Worm (Caenorhabditis elegans) whole organism, L4 larva: ENCODE measurements around the gene fubl-3.

Experiments
- F10B5.3 ChIP-seq: sonication (generic microtip); optimal IDR thresholded peaks from 2 replicates; lab custom pipeline; 2016; ENCODE audit warnings: mild to moderate bottlenecking, missing genetic modification characterization, missing compliant biosample characterization
- T20F7.1 ChIP-seq: fragments of 200-800 bp; sonication (Bioruptor generic); optimal IDR thresholded peaks from 2 replicates; lab custom pipeline; 2018; ENCODE audit warnings: mild to moderate bottlenecking, missing genetic modification characterization, missing compliant biosample characterization
- T26A8.4 ChIP-seq: fragments of 200-800 bp; sonication (Bioruptor generic); IDR thresholded peaks from 2 replicates; pipeline ENCODE4 v1.3.6; 2022; ENCODE audit warnings: missing genetic modification characterization, missing compliant biosample characterization
- Y105C5A.15 ChIP-seq: fragments of 200-800 bp; sonication (Bioruptor generic); IDR thresholded peaks from 2 replicates; pipeline ENCODE4 v1.3.6; 2022; ENCODE audit warnings: missing genetic modification characterization, missing compliant biosample characterization
- Y75B8A.6 ChIP-seq: fragments of 200-800 bp; sonication (Bioruptor generic); IDR thresholded peaks from 2 replicates; pipeline ENCODE4 v1.3.6; 2022; ENCODE audit warnings: missing genetic modification reagents, missing genetic modification characterization, missing compliant biosample characterization
- aly-2 ChIP-seq: sonication (generic microtip); optimal IDR thresholded peaks from 2 replicates; lab custom pipeline; 2018; ENCODE audit warnings: missing biosample characterization, missing genetic modification characterization
- arid-1 ChIP-seq: fragments of 200-800 bp; sonication (Bioruptor generic); conservative IDR thresholded peaks from 2 replicates; pipeline ENCODE4 v1.3.6; 2022; ENCODE audit warnings: missing genetic modification reagents, missing genetic modification characterization, missing compliant biosample characterization
- attf-4 ChIP-seq: sonication (generic microtip); optimal IDR thresholded peaks from 3 replicates; lab custom pipeline; 2017; ENCODE audit warnings: missing biosample characterization, missing genetic modification characterization
- ceh-32 ChIP-seq: sonication (generic microtip); optimal IDR thresholded peaks from 2 replicates; lab custom pipeline; 2016; ENCODE audit warnings: mild to moderate bottlenecking, missing genetic modification characterization, missing compliant biosample characterization; ENCODE audit not compliant: poor library complexity
- cey-2 ChIP-seq: sonication (generic microtip); optimal IDR thresholded peaks from 3 replicates; lab custom pipeline; 2017; ENCODE audit warnings: missing genetic modification characterization, mild to moderate bottlenecking, missing compliant biosample characterization, antibody characterized with exemption, borderline replicate concordance; ENCODE audit not compliant: insufficient read depth
- daf-12 ChIP-seq: fragments of 150-350 bp; optimal IDR thresholded peaks from 2 replicates; lab custom pipeline; 2014; ENCODE audit warnings: missing biosample characterization, missing genetic modification reagents, missing genetic modification characterization
- daf-16 ChIP-seq, 3 experiments: sonication (generic microtip); optimal IDR thresholded peaks; 2 replicates each; lab custom pipeline; 2016 to 2017; ENCODE audit warnings: missing genetic modification characterization in 3 of 3, missing genetic modification reagents in 3 of 3, mild to moderate bottlenecking in 2 of 3, missing compliant biosample characterization in 2 of 3, missing biosample characterization in 1 of 3, moderate library complexity in 1 of 3
- dmd-6 ChIP-seq: fragments of 200-800 bp; sonication (Bioruptor generic); IDR thresholded peaks from 2 replicates; pipeline ENCODE4 v1.3.6; 2022; ENCODE audit warnings: missing genetic modification reagents, missing genetic modification characterization, missing compliant biosample characterization
- dmd-8 ChIP-seq: fragments of 200-800 bp; sonication (Bioruptor generic); IDR thresholded peaks from 2 replicates; pipeline ENCODE4 v1.3.6; 2022; ENCODE audit warnings: missing genetic modification characterization, missing compliant biosample characterization
- duxl-1 ChIP-seq: sonication (generic microtip); optimal IDR thresholded peaks from 2 replicates; lab custom pipeline; 2016; ENCODE audit warnings: mild to moderate bottlenecking, missing genetic modification characterization, moderate library complexity, missing compliant biosample characterization; ENCODE audit not compliant: poor library complexity
- dve-1 ChIP-seq: sonication (generic microtip); optimal IDR thresholded peaks from 2 replicates; lab custom pipeline; 2017; ENCODE audit warnings: antibody characterized with exemption, mild to moderate bottlenecking, missing genetic modification characterization, missing compliant biosample characterization; ENCODE audit not compliant: insufficient read depth
- egl-27 ChIP-seq: sonication (generic microtip); optimal IDR thresholded peaks from 3 replicates; lab custom pipeline; 2017; ENCODE audit warnings: missing biosample characterization, missing genetic modification reagents, missing genetic modification characterization
- fkh-10 ChIP-seq: fragments of 150-350 bp; optimal IDR thresholded peaks from 2 replicates; lab custom pipeline; 2014; ENCODE audit warnings: missing biosample characterization, missing genetic modification reagents, missing genetic modification characterization
- fos-1 ChIP-seq: fragments of 150-350 bp; optimal IDR thresholded peaks from 2 replicates; lab custom pipeline; 2014; ENCODE audit warnings: missing biosample characterization, missing genetic modification characterization
- hlh-11 ChIP-seq: fragments of 200-800 bp; sonication (Bioruptor generic); optimal IDR thresholded peaks from 2 replicates; lab custom pipeline; 2018; ENCODE audit warnings: mild to moderate bottlenecking, missing genetic modification characterization, missing compliant biosample characterization
- hlh-30 ChIP-seq: sonication (generic microtip); optimal IDR thresholded peaks from 2 replicates; lab custom pipeline; 2017; ENCODE audit warnings: antibody characterized with exemption, mild to moderate bottlenecking, missing genetic modification characterization, missing compliant biosample characterization; ENCODE audit not compliant: insufficient read depth
- lim-7 ChIP-seq: fragments of 200-800 bp; sonication (Bioruptor generic); IDR thresholded peaks from 2 replicates; pipeline ENCODE4 v1.3.6; 2022; ENCODE audit warnings: missing genetic modification characterization, missing compliant biosample characterization
- lin-15B ChIP-seq: fragments of 150-350 bp; sonication (generic microtip); optimal IDR thresholded peaks from 3 replicates; lab custom pipeline; 2014; ENCODE audit warnings: missing biosample characterization, missing genetic modification characterization
- lin-38 ChIP-seq: fragments of 200-800 bp; sonication (Bioruptor generic); IDR thresholded peaks from 2 replicates; pipeline ENCODE4 v1.3.6; 2022; ENCODE audit warnings: missing genetic modification reagents, missing genetic modification characterization, missing compliant biosample characterization
- lsy-2 ChIP-seq, 2 experiments: fragments of 150-350 bp in 1 of 2; sonication (generic microtip) in 1 of 2; optimal IDR thresholded peaks; 2 replicates each; lab custom pipeline; 2014 to 2017; ENCODE audit warnings: missing biosample characterization in 2 of 2, missing genetic modification characterization in 2 of 2
- madf-5 ChIP-seq, 2 experiments: fragments of 200-800 bp; sonication (Bioruptor generic); IDR thresholded peaks; 2 replicates each; pipeline ENCODE4 v1.3.6; 2022; ENCODE audit warnings: missing compliant biosample characterization in 2 of 2, missing genetic modification characterization in 2 of 2
- madf-9 ChIP-seq: fragments of 200-800 bp; sonication (Bioruptor generic); conservative IDR thresholded peaks from 2 replicates; pipeline ENCODE4 v1.3.6; 2022; ENCODE audit warnings: missing genetic modification reagents, missing genetic modification characterization, missing compliant biosample characterization
- mdl-1 ChIP-seq, 2 experiments: fragments of 150-350 bp in 1 of 2; sonication (generic microtip) in 1 of 2; optimal IDR thresholded peaks; 2 replicates each; lab custom pipeline; 2014 to 2017; ENCODE audit warnings: missing biosample characterization in 2 of 2, missing genetic modification characterization in 2 of 2
- mes-2 ChIP-seq: sonication (generic microtip); optimal IDR thresholded peaks from 2 replicates; lab custom pipeline; 2016; ENCODE audit warnings: missing genotype, mild to moderate bottlenecking, missing genetic modification characterization, missing compliant biosample characterization; ENCODE audit not compliant: poor library complexity, severe bottlenecking
- mxl-2 ChIP-seq: fragments of 200-800 bp; sonication (Bioruptor generic); conservative IDR thresholded peaks from 2 replicates; pipeline ENCODE4 v1.3.6; 2022; ENCODE audit warnings: missing genetic modification reagents, missing genetic modification characterization, missing compliant biosample characterization
- nhr-102 ChIP-seq: sonication (generic microtip); optimal IDR thresholded peaks from 2 replicates; lab custom pipeline; 2016; ENCODE audit warnings: mild to moderate bottlenecking, missing genetic modification characterization, moderate library complexity, missing compliant biosample characterization
- nhr-11 ChIP-seq: fragments of 150-350 bp; optimal IDR thresholded peaks from 2 replicates; lab custom pipeline; 2014; ENCODE audit warnings: missing biosample characterization, missing genetic modification characterization
- nhr-25 ChIP-seq: sonication (generic microtip); optimal IDR thresholded peaks from 2 replicates; lab custom pipeline; 2017; ENCODE audit warnings: missing genetic modification characterization, mild to moderate bottlenecking, missing compliant biosample characterization, antibody characterized with exemption, moderate library complexity, borderline replicate concordance; ENCODE audit not compliant: insufficient read depth
- nhr-28 ChIP-seq: fragments of 150-350 bp; optimal IDR thresholded peaks from 2 replicates; lab custom pipeline; 2014; ENCODE audit warnings: missing biosample characterization, missing genetic modification characterization
- nhr-6 ChIP-seq: fragments of 150-350 bp; optimal IDR thresholded peaks from 2 replicates; lab custom pipeline; 2014; ENCODE audit warnings: missing biosample characterization, missing genetic modification characterization
- nhr-76 ChIP-seq: fragments of 150-350 bp; optimal IDR thresholded peaks from 2 replicates; lab custom pipeline; 2014; ENCODE audit warnings: missing biosample characterization, missing genetic modification characterization
- php-3 ChIP-seq: fragments of 200-800 bp; sonication (Bioruptor generic); IDR thresholded peaks from 2 replicates; pipeline ENCODE4 v1.3.6; 2022; ENCODE audit warnings: missing genetic modification reagents, missing genetic modification characterization, missing compliant biosample characterization
- pqm-1 ChIP-seq: sonication (generic microtip); optimal IDR thresholded peaks from 2 replicates; lab custom pipeline; 2017; ENCODE audit warnings: missing biosample characterization, missing genetic modification characterization
- rbr-2 ChIP-seq: sonication (generic microtip); optimal IDR thresholded peaks from 2 replicates; lab custom pipeline; 2016; ENCODE audit warnings: missing genotype, missing genetic modification characterization, missing compliant biosample characterization
- saeg-2 ChIP-seq: fragments of 200-800 bp; sonication (Bioruptor generic); IDR thresholded peaks from 2 replicates; pipeline ENCODE4 v1.3.6; 2022; ENCODE audit warnings: missing genetic modification reagents, missing genetic modification characterization, missing compliant biosample characterization
- sdz-12 ChIP-seq: fragments of 200-800 bp; sonication (Bioruptor generic); optimal IDR thresholded peaks from 2 replicates; lab custom pipeline; 2018; ENCODE audit warnings: mild to moderate bottlenecking, missing genetic modification characterization, missing compliant biosample characterization
- snpc-1.2 ChIP-seq: fragments of 200-800 bp; sonication (Bioruptor generic); IDR thresholded peaks from 2 replicates; pipeline ENCODE4 v1.3.6; 2022; ENCODE audit warnings: missing genetic modification reagents, missing genetic modification characterization, missing compliant biosample characterization
- spr-1 ChIP-seq: sonication (generic microtip); optimal IDR thresholded peaks from 2 replicates; lab custom pipeline; 2016; ENCODE audit warnings: mild to moderate bottlenecking, missing genetic modification characterization, missing compliant biosample characterization
- tra-1 ChIP-seq: fragments of 200-800 bp; sonication (Bioruptor generic); IDR thresholded peaks from 2 replicates; pipeline ENCODE4 v1.3.6; 2022; ENCODE audit warnings: missing genetic modification reagents, missing genetic modification characterization, missing compliant biosample characterization
- unc-130 ChIP-seq: sonication (generic microtip); optimal IDR thresholded peaks from 2 replicates; lab custom pipeline; 2016; ENCODE audit warnings: missing genetic modification reagents, missing genetic modification characterization, missing compliant biosample characterization
- zip-11 ChIP-seq: fragments of 200-800 bp; sonication (Bioruptor generic); IDR thresholded peaks from 2 replicates; pipeline ENCODE4 v1.3.6; 2022; ENCODE audit warnings: missing genetic modification characterization, missing compliant biosample characterization
- ztf-11 ChIP-seq: fragments of 150-350 bp; optimal IDR thresholded peaks from 2 replicates; lab custom pipeline; 2014; ENCODE audit warnings: missing biosample characterization, missing genetic modification characterization

The fubl-3 gene

DNA sequence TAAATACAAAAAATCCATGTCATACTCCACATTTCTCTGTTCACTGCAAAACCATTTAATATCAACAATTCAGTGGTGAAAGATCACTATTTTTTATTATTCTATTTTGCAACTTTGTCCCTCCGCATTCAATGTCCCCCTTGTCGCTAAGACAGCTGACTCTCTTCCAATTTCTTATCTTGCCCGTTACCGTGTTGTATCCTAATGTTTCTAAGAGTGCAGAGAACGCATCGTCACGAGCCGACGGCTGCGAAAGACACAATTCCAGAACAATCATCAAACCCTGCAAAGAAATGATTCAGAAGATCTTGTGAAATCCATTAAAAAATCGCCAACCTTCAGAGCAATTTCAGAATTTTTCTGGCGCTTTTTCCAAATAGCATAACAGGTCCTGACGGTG, 38.7 kb downstream of the fubl-3 start:
- TF ChIP-seq hlh-11 = peak; percentile 62
- TF ChIP-seq madf-5 (GFP tag; IDR thresholded peaks at IDR 0.05; lab: Robert Waterston, UW) = no peak
- TF ChIP-seq arid-1 (GFP tag; lab: Robert Waterston, UW) = no peak
- no peak for TF ChIP-seq aly-2 (tag; lab: Kevin White, UChicago)
- TF ChIP-seq php-3 (GFP tag; lab: Robert Waterston, UW) = 0 out of 2 replicates have a peak, but pooled peaks have one; percentile 16
- peak; percentile 18 for TF ChIP-seq nhr-11
- no peak for TF ChIP-seq pqm-1 (tag; lab: Kevin White, UChicago)
- peak; percentile 64 for TF ChIP-seq hlh-30 (tag; lab: Kevin White, UChicago)
- peak; percentile 37 for TF ChIP-seq nhr-28 (tag; lab: Kevin White, UChicago)
- TF ChIP-seq mes-2 (tag; lab: Kevin White, UChicago) = no peak
- no peak for TF ChIP-seq attf-4 (tag; lab: Kevin White, UChicago)
- TF ChIP-seq rbr-2 (tag; lab: Kevin White, UChicago) = no peak
- TF ChIP-seq unc-130 = no peak
- no peak for TF ChIP-seq T26A8.4
- TF ChIP-seq mdl-1 (tag; optimal IDR thresholded peaks at IDR 0.05; lab: Kevin White, UChicago) = no peak
- no peak for TF ChIP-seq nhr-102
- no peak for TF ChIP-seq lin-15B (tag; lab: Kevin White, UChicago)
- TF ChIP-seq zip-11 (GFP tag; lab: Robert Waterston, UW) = no peak
- no peak for TF ChIP-seq mxl-2
- TF ChIP-seq lim-7 (GFP tag; lab: Robert Waterston, UW) = no peak
- peak; percentile 51 for TF ChIP-seq dve-1 (tag; lab: Kevin White, UChicago)
- no peak for TF ChIP-seq Y75B8A.6 (GFP tag; lab: Robert Waterston, UW)
- TF ChIP-seq Y105C5A.15 (GFP tag; lab: Robert Waterston, UW) = no peak
- TF ChIP-seq F10B5.3 (tag; lab: Kevin White, UChicago) = no peak
- TF ChIP-seq daf-12 (tag; lab: Kevin White, UChicago) = no peak
- no peak for TF ChIP-seq duxl-1 (tag; lab: Kevin White, UChicago)
- no peak for TF ChIP-seq dmd-8
- no peak for TF ChIP-seq lin-38 (GFP tag; lab: Robert Waterston, UW)
- TF ChIP-seq sdz-12 (GFP tag; lab: Kevin White, UChicago) = no peak
- TF ChIP-seq spr-1 = no peak
- TF ChIP-seq saeg-2 (GFP tag; lab: Robert Waterston, UW) = no peak
- no peak for TF ChIP-seq egl-27 (tag; lab: Kevin White, UChicago)
- no peak for TF ChIP-seq lsy-2 (tag; optimal IDR thresholded peaks at IDR 0.05; lab: Kevin White, UChicago)
- no peak for TF ChIP-seq snpc-1.2 (GFP tag; lab: Robert Waterston, UW)
- TF ChIP-seq ceh-32 (tag; lab: Kevin White, UChicago) = no peak
- no peak for TF ChIP-seq cey-2 (tag; lab: Kevin White, UChicago)
- TF ChIP-seq T20F7.1 = no peak
- TF ChIP-seq madf-9 (GFP tag; lab: Robert Waterston, UW) = 0 out of 2 replicates have a peak, but pooled peaks have one; percentile 41
- TF ChIP-seq nhr-6 = no peak
- TF ChIP-seq daf-16 (GFP tag; optimal IDR thresholded peaks at IDR 0.05; lab: Kevin White, UChicago) = peak in 1 of 2 experiments; percentile 19
- TF ChIP-seq daf-16 (tag; optimal IDR thresholded peaks at IDR 0.05; lab: Kevin White, UChicago) = peak; percentile 41
- no peak for TF ChIP-seq fkh-10 (GFP tag; lab: Kevin White, UChicago)
- TF ChIP-seq dmd-6 (GFP tag; lab: Robert Waterston, UW) = peak; percentile 64
- no peak for TF ChIP-seq tra-1 (GFP tag; lab: Robert Waterston, UW)
- no peak for TF ChIP-seq fos-1
- TF ChIP-seq nhr-25 (tag; lab: Kevin White, UChicago) = no peak
- TF ChIP-seq ztf-11 = no peak
- no peak for TF ChIP-seq nhr-76 (tag; lab: Kevin White, UChicago)
